Fruit fly (Drosophila melanogaster): Measurements from ENCODE around the gene CG31787.

CG31787 gene

DNA sequence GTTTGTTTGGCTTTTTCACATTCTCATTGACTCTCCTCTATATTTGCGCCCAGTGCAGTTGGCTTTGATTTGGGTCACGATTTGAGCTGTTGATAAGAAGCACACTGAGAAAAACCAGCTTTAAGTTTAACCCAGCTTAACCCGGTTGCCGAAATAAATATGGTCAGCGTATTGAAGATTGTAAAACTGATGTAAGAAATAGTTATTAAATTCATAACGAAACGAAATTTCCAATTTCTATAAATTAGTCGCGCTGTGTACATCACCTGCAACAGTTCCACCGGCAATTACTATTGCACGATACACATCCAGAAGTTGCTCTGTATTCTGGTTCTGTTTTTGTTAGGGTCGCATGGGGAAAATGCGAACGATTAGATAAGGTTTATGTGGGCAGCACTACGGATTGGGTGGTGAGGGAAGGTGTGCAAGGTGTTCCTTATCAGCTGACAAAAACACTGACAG is 39.6 kb upstream of the CG31787 start (continued):
- TF ChIP-seq CG4617 (GFP tag; optimal IDR thresholded peaks at IDR 0.05; ENCODE audit: borderline replicate concordance), result peak; percentile 53
- peak; percentile 49; the same call in 1 of the 3 replicates for TF ChIP-seq CG6175 (GFP tag; IDR thresholded peaks at IDR 0.05)
- TF ChIP-seq knrl (GFP tag; IDR thresholded peaks at IDR 0.05; ENCODE audit: partially characterized antibody), result no peak
- peak; percentile 76; the same call in 1 of the 3 replicates for TF ChIP-seq Mrtf (GFP tag; IDR thresholded peaks at IDR 0.05)
- no peak for TF ChIP-seq CG7745 (tag; optimal IDR thresholded peaks at IDR 0.05)
- no peak for TF ChIP-seq br (optimal IDR thresholded peaks at IDR 0.05)
- peak; percentile 70 for TF ChIP-seq sqz (GFP tag; optimal IDR thresholded peaks at IDR 0.05)
- 0 out of 2 replicates have a peak, but pooled peaks have one; percentile 14 for TF ChIP-seq al (GFP tag; IDR thresholded peaks at IDR 0.05)
- TF ChIP-seq esg (GFP tag; conservative IDR thresholded peaks at IDR 0.05), result peak; percentile 82
- no peak for TF ChIP-seq prd (optimal IDR thresholded peaks at IDR 0.05)
- TF ChIP-seq prd (GFP tag; IDR thresholded peaks at IDR 0.05), result peak; percentile 87
- peak; percentile 76 for TF ChIP-seq Fer3 (tag; optimal IDR thresholded peaks at IDR 0.05)
- TF ChIP-seq CG10462 (GFP tag; optimal IDR thresholded peaks at IDR 0.05), result peak; percentile 50
- TF ChIP-seq rib (GFP tag; IDR thresholded peaks at IDR 0.05), result peak; percentile 81
- TF ChIP-seq CG12659 (GFP tag; optimal IDR thresholded peaks at IDR 0.05), result peak; percentile 81
- TF ChIP-seq hth (optimal IDR thresholded peaks at IDR 0.05), result no peak
- peak; percentile 79 for TF ChIP-seq B-H1 (GFP tag; IDR thresholded peaks at IDR 0.05)
- TF ChIP-seq nerfin-2 (GFP tag; IDR thresholded peaks at IDR 0.05; ENCODE audit: partially characterized antibody), result no peak
- TF ChIP-seq CG13894 (tag; optimal IDR thresholded peaks at IDR 0.05), result no peak
- TF ChIP-seq Six4 (GFP tag; optimal IDR thresholded peaks at IDR 0.05), result peak; percentile 76
- no peak for TF ChIP-seq zen2 (GFP tag; IDR thresholded peaks at IDR 0.05; ENCODE audit: partially characterized antibody)
- peak; percentile 82; the same call in 2 of the 3 replicates for TF ChIP-seq CG11456 (GFP tag; IDR thresholded peaks at IDR 0.05)
- TF ChIP-seq HHEX (GFP tag; optimal IDR thresholded peaks at IDR 0.05), result peak; percentile 79
- peak; percentile 71 for TF ChIP-seq cato (GFP tag; optimal IDR thresholded peaks at IDR 0.05; ENCODE audit: borderline replicate concordance)
- peak; percentile 86 for TF ChIP-seq az2 (GFP tag; optimal IDR thresholded peaks at IDR 0.05)
- TF ChIP-seq Deaf1 (tag; optimal IDR thresholded peaks at IDR 0.05), result peak; percentile 53
- TF ChIP-seq kay (GFP tag; optimal IDR thresholded peaks at IDR 0.05), result peak; percentile 64
- TF ChIP-seq CG4820 (GFP tag; optimal IDR thresholded peaks at IDR 0.05), result peak; percentile 78
- TF ChIP-seq pzg (GFP tag; optimal IDR thresholded peaks at IDR 0.05), result no peak
- peak; percentile 80 for TF ChIP-seq CG7786 (GFP tag; optimal IDR thresholded peaks at IDR 0.05)
- peak; percentile 70 for TF ChIP-seq CG2120 (GFP tag; optimal IDR thresholded peaks at IDR 0.05)
- peak; percentile 83 for TF ChIP-seq CG11695 (GFP tag; IDR thresholded peaks at IDR 0.05)
- peak; percentile 54 for TF ChIP-seq CG10543 (GFP tag; optimal IDR thresholded peaks at IDR 0.05)
- TF ChIP-seq CG13775 (GFP tag; optimal IDR thresholded peaks at IDR 0.05), result peak; percentile 73
- peak; percentile 61 for TF ChIP-seq maf-S (GFP tag; optimal IDR thresholded peaks at IDR 0.05)
- TF ChIP-seq gfzf (GFP tag; optimal IDR thresholded peaks at IDR 0.05), result no peak
- TF ChIP-seq grau (tag; optimal IDR thresholded peaks at IDR 0.05), result peak; percentile 82
- TF ChIP-seq croc (GFP tag; conservative IDR thresholded peaks at IDR 0.05), result peak; percentile 73
- no peak for TF ChIP-seq mld (GFP tag; IDR thresholded peaks at IDR 0.05; ENCODE audit: partially characterized antibody)
- TF ChIP-seq phol (tag; optimal IDR thresholded peaks at IDR 0.05), result peak; percentile 88
- peak; percentile 68 for TF ChIP-seq bowl (GFP tag; IDR thresholded peaks at IDR 0.05)
- TF ChIP-seq CG11560 (tag; IDR thresholded peaks at IDR 0.05), result 0 out of 3 replicates have a peak, but pooled peaks have one; percentile 35
- TF ChIP-seq gce (GFP tag; IDR thresholded peaks at IDR 0.05), result peak; percentile 60; the same call in 1 of the 3 replicates
- peak; percentile 91 for TF ChIP-seq CG11504 (tag; optimal IDR thresholded peaks at IDR 0.05)
- TF ChIP-seq CG10959 (GFP tag; IDR thresholded peaks at IDR 0.05), result peak; percentile 76; the same call in 1 of the 2 replicates
- peak; percentile 88 for TF ChIP-seq CG30403 (GFP tag; optimal IDR thresholded peaks at IDR 0.05)
- peak; percentile 82 for TF ChIP-seq CG7556 (GFP tag; optimal IDR thresholded peaks at IDR 0.05)
- peak; percentile 89 for TF ChIP-seq CG18262 (tag; optimal IDR thresholded peaks at IDR 0.05)
- peak; percentile 84 for TF ChIP-seq CG5953 (GFP tag; IDR thresholded peaks at IDR 0.05)
- peak; percentile 81 for TF ChIP-seq CG18599 (GFP tag; optimal IDR thresholded peaks at IDR 0.05)
- peak; percentile 52; the same call in 1 of the 2 replicates for TF ChIP-seq chm (GFP tag; IDR thresholded peaks at IDR 0.05)

All from whole organism, embryonic.